Worm (Caenorhabditis elegans) whole organism, L1 larva: ENCODE data around the gene F38E11.9.

Source experiments
- C04F5.9 ChIP-seq: sonication (generic microtip); optimal IDR thresholded peaks from 2 replicates; lab custom pipeline; 2016; ENCODE audit warnings: missing genetic modification characterization, missing compliant biosample characterization
- ama-1 ChIP-seq: fragments of 150-350 bp; optimal IDR thresholded peaks from 2 replicates; lab custom pipeline; 2014
- blmp-1 ChIP-seq: fragments of 150-350 bp; optimal IDR thresholded peaks from 2 replicates; lab custom pipeline; 2014; ENCODE audit warnings: missing biosample characterization, missing genetic modification characterization
- ceh-63 ChIP-seq: fragments of 200-800 bp; sonication (Bioruptor generic); optimal IDR thresholded peaks from 2 replicates; lab custom pipeline; 2018; ENCODE audit warnings: mild to moderate bottlenecking, missing genetic modification characterization, missing compliant biosample characterization
- ceh-8 ChIP-seq: fragments of 200-800 bp; sonication (Bioruptor generic); optimal IDR thresholded peaks from 2 replicates; lab custom pipeline; 2018; ENCODE audit warnings: mild to moderate bottlenecking, missing genetic modification characterization, moderate library complexity, missing compliant biosample characterization
- ceh-82 ChIP-seq, 3 experiments: fragments of 150-350 bp in 1 of 3; sonication (generic microtip) in 2 of 3; optimal IDR thresholded peaks; 2 replicates each; lab custom pipeline; 2014 to 2017; ENCODE audit warnings: missing biosample characterization in 3 of 3, missing genetic modification characterization in 3 of 3
- ceh-88 ChIP-seq: fragments of 200-800 bp; sonication (Bioruptor generic); IDR thresholded peaks from 2 replicates; pipeline ENCODE4 v1.3.6; 2022; ENCODE audit warnings: missing genetic modification characterization, missing compliant biosample characterization
- dpl-1 ChIP-seq, 3 experiments: fragments of 150-350 bp in 2 of 3; sonication (generic microtip) in 1 of 3; optimal IDR thresholded peaks; 2 replicates each; lab custom pipeline; 2014 to 2017; ENCODE audit warnings: missing biosample characterization in 3 of 3, missing genetic modification characterization in 3 of 3, missing genetic modification reagents in 3 of 3
- dsc-1 ChIP-seq: sonication (generic microtip); optimal IDR thresholded peaks from 2 replicates; lab custom pipeline; 2016; ENCODE audit warnings: mild to moderate bottlenecking, missing genetic modification characterization, missing compliant biosample characterization
- efl-1 ChIP-seq, 4 experiments: fragments of 150-350 bp; optimal IDR thresholded peaks in 3 of 4; peaks in 1 of 4; 1 replicate in 1 of 4; 2 replicates in 3 of 4; lab custom pipeline; 2014; ENCODE audit warnings: missing biosample characterization in 2 of 4, missing genetic modification characterization in 2 of 4, missing genetic modification reagents in 2 of 4
- egl-13 ChIP-seq: sonication (generic microtip); optimal IDR thresholded peaks from 2 replicates; lab custom pipeline; 2016; ENCODE audit warnings: missing genotype, missing genetic modification reagents, missing genetic modification characterization, missing compliant biosample characterization
- elt-3 ChIP-seq, 6 experiments: fragments of 150-350 bp in 1 of 6; sonication (generic microtip); optimal IDR thresholded peaks; 2 replicates each; lab custom pipeline; 2017 to 2018; ENCODE audit warnings: missing biosample characterization in 6 of 6, missing genetic modification characterization in 6 of 6, inconsistent platforms in 1 of 6
- ets-5 ChIP-seq: fragments of 200-800 bp; sonication (Bioruptor generic); IDR thresholded peaks from 2 replicates; pipeline ENCODE4 v1.3.6; 2022; ENCODE audit warnings: missing genetic modification characterization, missing compliant biosample characterization
- fkh-10 ChIP-seq: sonication (generic microtip); optimal IDR thresholded peaks from 2 replicates; lab custom pipeline; 2017; ENCODE audit warnings: missing biosample characterization, missing genetic modification reagents, missing genetic modification characterization
- fkh-4 ChIP-seq: sonication (generic microtip); optimal IDR thresholded peaks from 2 replicates; lab custom pipeline; 2016; ENCODE audit warnings: missing compliant biosample characterization, missing genetic modification characterization, borderline replicate concordance
- hlh-4 ChIP-seq: sonication (generic microtip); optimal IDR thresholded peaks from 2 replicates; lab custom pipeline; 2016; ENCODE audit warnings: mild to moderate bottlenecking, missing genetic modification characterization, missing compliant biosample characterization
- irx-1 ChIP-seq: sonication (generic microtip); optimal IDR thresholded peaks from 2 replicates; lab custom pipeline; 2016; ENCODE audit warnings: missing genetic modification characterization, missing compliant biosample characterization
- jun-1 ChIP-seq: fragments of 150-350 bp; optimal IDR thresholded peaks from 2 replicates; lab custom pipeline; 2014; ENCODE audit warnings: missing biosample characterization, missing genetic modification reagents, missing genetic modification characterization
- lin-13 ChIP-seq: fragments of 150-350 bp; optimal IDR thresholded peaks from 2 replicates; lab custom pipeline; 2014; ENCODE audit warnings: missing biosample characterization, missing genetic modification reagents, missing genetic modification characterization
- lin-14 ChIP-seq: fragments of 200-800 bp; sonication (Bioruptor generic); optimal IDR thresholded peaks from 2 replicates; lab custom pipeline; 2018; ENCODE audit warnings: mild to moderate bottlenecking, missing genetic modification characterization, moderate library complexity, missing compliant biosample characterization
- lin-35 ChIP-seq, 2 experiments: fragments of 150-350 bp; optimal IDR thresholded peaks; 2 replicates each; lab custom pipeline; 2014; ENCODE audit warnings: missing biosample characterization in 2 of 2, missing genetic modification characterization in 2 of 2, missing genetic modification reagents in 2 of 2
- lin-39 ChIP-seq: fragments of 150-350 bp; optimal IDR thresholded peaks from 2 replicates; lab custom pipeline; 2014; ENCODE audit warnings: missing biosample characterization, missing genetic modification reagents, missing genetic modification characterization
- lir-3 ChIP-seq: sonication (generic microtip); optimal IDR thresholded peaks from 2 replicates; lab custom pipeline; 2016; ENCODE audit warnings: mild to moderate bottlenecking, missing genetic modification characterization, moderate library complexity, missing compliant biosample characterization; ENCODE audit not compliant: poor library complexity
- lsy-2 ChIP-seq, 2 experiments: fragments of 150-350 bp; optimal IDR thresholded peaks; 2 replicates each; lab custom pipeline; 2014; ENCODE audit warnings: missing biosample characterization in 2 of 2, missing genetic modification characterization in 2 of 2
- mab-9 ChIP-seq: fragments of 200-800 bp; sonication (Bioruptor generic); IDR thresholded peaks from 2 replicates; pipeline ENCODE4 v1.3.6; 2022; ENCODE audit warnings: missing genetic modification reagents, missing genetic modification characterization, missing compliant biosample characterization
- mdl-1 ChIP-seq, 2 experiments: fragments of 150-350 bp; optimal IDR thresholded peaks; 2 replicates each; lab custom pipeline; 2014 to 2017; ENCODE audit warnings: missing biosample characterization in 2 of 2, missing genetic modification characterization in 2 of 2, inconsistent platforms in 1 of 2
- mef-2 ChIP-seq: fragments of 150-350 bp; optimal IDR thresholded peaks from 2 replicates; lab custom pipeline; 2014; ENCODE audit warnings: missing biosample characterization, missing genetic modification characterization
- nhr-11 ChIP-seq: fragments of 150-350 bp; optimal IDR thresholded peaks from 2 replicates; lab custom pipeline; 2014; ENCODE audit warnings: missing biosample characterization, missing genetic modification characterization
- nhr-12 ChIP-seq: sonication (generic microtip); optimal IDR thresholded peaks from 2 replicates; lab custom pipeline; 2017; ENCODE audit warnings: missing biosample characterization, missing genetic modification characterization
- nhr-20 ChIP-seq: sonication (generic microtip); optimal IDR thresholded peaks from 2 replicates; lab custom pipeline; 2016; ENCODE audit warnings: mild to moderate bottlenecking, missing genetic modification characterization, missing compliant biosample characterization
- nhr-47 ChIP-seq: sonication (generic microtip); optimal IDR thresholded peaks from 2 replicates; lab custom pipeline; 2016; ENCODE audit warnings: mild to moderate bottlenecking, missing genetic modification characterization, moderate library complexity, missing compliant biosample characterization
- nhr-76 ChIP-seq: sonication (generic microtip); optimal IDR thresholded peaks from 2 replicates; lab custom pipeline; 2017; ENCODE audit warnings: missing biosample characterization, missing genetic modification characterization
- nhr-77 ChIP-seq: fragments of 150-350 bp; optimal IDR thresholded peaks from 2 replicates; lab custom pipeline; 2014; ENCODE audit warnings: missing biosample characterization, missing genetic modification characterization
- nhr-90 ChIP-seq: sonication (generic microtip); optimal IDR thresholded peaks from 2 replicates; lab custom pipeline; 2016; ENCODE audit warnings: mild to moderate bottlenecking, missing genetic modification characterization, missing compliant biosample characterization; ENCODE audit not compliant: poor library complexity
- pax-3 ChIP-seq: fragments of 200-800 bp; sonication (Bioruptor generic); optimal IDR thresholded peaks from 2 replicates; lab custom pipeline; 2018; ENCODE audit warnings: mild to moderate bottlenecking, missing genetic modification characterization, moderate library complexity, missing compliant biosample characterization
- rnt-1 ChIP-seq: sonication (generic microtip); optimal IDR thresholded peaks from 2 replicates; lab custom pipeline; 2016; ENCODE audit warnings: mild to moderate bottlenecking, missing genetic modification characterization, moderate library complexity, missing compliant biosample characterization
- snpc-4 ChIP-seq: fragments of 150-350 bp; optimal IDR thresholded peaks from 2 replicates; lab custom pipeline; 2014; ENCODE audit warnings: missing biosample characterization, missing genetic modification characterization
- snu-23 ChIP-seq: sonication (generic microtip); optimal IDR thresholded peaks from 2 replicates; lab custom pipeline; 2016; ENCODE audit warnings: missing genetic modification characterization, missing compliant biosample characterization
- sox-4 ChIP-seq: sonication (generic microtip); optimal IDR thresholded peaks from 2 replicates; lab custom pipeline; 2016; ENCODE audit warnings: missing genetic modification characterization, missing compliant biosample characterization
- sptf-1 ChIP-seq: fragments of 150-350 bp; optimal IDR thresholded peaks from 2 replicates; lab custom pipeline; 2014; ENCODE audit warnings: missing biosample characterization, missing genetic modification characterization
- sup-37 ChIP-seq: fragments of 200-800 bp; sonication (Bioruptor generic); optimal IDR thresholded peaks from 2 replicates; lab custom pipeline; 2018; ENCODE audit warnings: mild to moderate bottlenecking, missing genetic modification characterization, missing compliant biosample characterization
- tlp-1 ChIP-seq: fragments of 150-350 bp; optimal IDR thresholded peaks from 2 replicates; lab custom pipeline; 2014; ENCODE audit warnings: missing biosample characterization, missing genetic modification characterization
- unc-30 ChIP-seq: sonication (generic microtip); optimal IDR thresholded peaks from 2 replicates; lab custom pipeline; 2017; ENCODE audit warnings: missing biosample characterization, missing genetic modification characterization
- unc-86 ChIP-seq: sonication (generic microtip); optimal IDR thresholded peaks from 2 replicates; lab custom pipeline; 2016; ENCODE audit warnings: missing genetic modification characterization, missing compliant biosample characterization
- unc-98 ChIP-seq: fragments of 200-800 bp; sonication (Bioruptor generic); IDR thresholded peaks from 2 replicates; pipeline ENCODE4 v1.3.6; 2022; ENCODE audit warnings: missing genetic modification characterization, missing compliant biosample characterization
- vab-15 ChIP-seq: sonication (generic microtip); optimal IDR thresholded peaks from 2 replicates; lab custom pipeline; 2017; ENCODE audit warnings: missing genotype, mild to moderate bottlenecking, missing genetic modification characterization, missing compliant biosample characterization
- xbp-1 ChIP-seq: sonication (generic microtip); optimal IDR thresholded peaks from 2 replicates; lab custom pipeline; 2016; ENCODE audit warnings: missing genetic modification characterization, missing compliant biosample characterization
- zag-1 ChIP-seq: fragments of 150-350 bp; optimal IDR thresholded peaks from 2 replicates; lab custom pipeline; 2014; ENCODE audit warnings: missing biosample characterization, missing genetic modification characterization
- zip-4 ChIP-seq: fragments of 200-800 bp; sonication (Bioruptor generic); optimal IDR thresholded peaks from 2 replicates; lab custom pipeline; 2018; ENCODE audit warnings: mild to moderate bottlenecking, missing genetic modification characterization, moderate library complexity, missing compliant biosample characterization
- ztf-11 ChIP-seq, 2 experiments: sonication (generic microtip); optimal IDR thresholded peaks; 2 replicates each; lab custom pipeline; 2016 to 2017; ENCODE audit warnings: missing genetic modification characterization in 2 of 2, missing biosample characterization in 1 of 2, missing compliant biosample characterization in 1 of 2
- ztf-4 ChIP-seq: fragments of 150-350 bp; optimal IDR thresholded peaks from 2 replicates; lab custom pipeline; 2014; ENCODE audit warnings: missing biosample characterization, missing genetic modification characterization

Gene F38E11.9

DNA sequence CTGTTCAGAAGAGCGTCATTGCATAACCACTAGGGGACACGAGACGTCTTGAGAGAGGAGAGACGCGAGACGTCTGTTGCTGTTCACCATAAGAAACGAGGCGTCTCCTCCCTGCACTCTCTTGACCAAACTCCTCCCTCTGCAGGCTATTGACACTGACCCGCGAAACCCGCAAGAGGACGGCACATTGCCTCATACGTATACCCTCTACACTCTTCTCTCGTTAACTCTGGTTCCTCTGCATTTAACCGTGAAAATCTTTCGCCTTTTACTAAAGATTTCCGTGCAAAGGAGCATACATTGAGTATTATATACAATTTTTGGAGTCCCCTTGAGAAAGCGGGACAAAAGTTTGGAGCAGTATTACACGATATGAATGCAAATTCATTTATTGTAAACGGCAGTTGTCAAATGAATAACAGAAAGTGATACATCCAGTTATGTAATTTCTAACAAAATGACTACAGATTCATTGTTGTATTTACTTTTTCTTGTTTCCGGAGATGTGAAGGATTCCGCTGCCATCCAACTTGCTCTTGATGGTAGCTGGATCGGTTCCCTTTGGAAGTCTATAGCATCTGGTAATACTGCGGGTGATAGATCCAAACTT, 682 bp upstream of the F38E11.9 start (continued):
- TF ChIP-seq vab-15: peak; percentile 48
- peak; percentile 61 for TF ChIP-seq zag-1
- peak; percentile 97 for TF ChIP-seq snu-23 (GFP tag; lab: Kevin White, UChicago)
- no peak for TF ChIP-seq unc-30 (tag; lab: Kevin White, UChicago)
- peak; percentile 91 for TF ChIP-seq lin-13 (GFP tag; lab: Kevin White, UChicago)
- peak; percentile 99 for TF ChIP-seq snpc-4 (tag; lab: Kevin White, UChicago)
- TF ChIP-seq nhr-11 (tag; lab: Kevin White, UChicago): peak; percentile 50
- peak; percentile 72 for TF ChIP-seq lir-3 (tag; lab: Kevin White, UChicago)
- peak; percentile 95 for TF ChIP-seq dsc-1
- TF ChIP-seq dpl-1 (GFP tag; optimal IDR thresholded peaks at IDR 0.05; lab: Kevin White, UChicago): peak; percentile 56 to 78 (median 70)
- TF ChIP-seq C04F5.9: peak; percentile 61
- TF ChIP-seq ceh-8 (GFP tag; lab: Kevin White, UChicago): peak; percentile 77
- peak in 4 of 6 experiments; percentile 41 to 80 (median 65) for TF ChIP-seq elt-3 (tag; optimal IDR thresholded peaks at IDR 0.05; lab: Kevin White, UChicago)
- no peak for TF ChIP-seq nhr-12
- TF ChIP-seq nhr-20 (tag; lab: Kevin White, UChicago): peak; percentile 97
- 0 out of 2 replicates have a peak, but pooled peaks have one; percentile 19 for TF ChIP-seq unc-98
- TF ChIP-seq xbp-1 (tag; lab: Kevin White, UChicago): peak; percentile 96
- TF ChIP-seq rnt-1: peak; percentile 94
- TF ChIP-seq lsy-2 (tag; optimal IDR thresholded peaks at IDR 0.05; lab: Kevin White, UChicago): peak; percentile 87 to 90
- peak; percentile 98 for TF ChIP-seq ama-1
- peak; percentile 86 for TF ChIP-seq lin-39 (tag; lab: Kevin White, UChicago)
- peak; percentile 62 for TF ChIP-seq blmp-1 (tag; lab: Kevin White, UChicago)
- TF ChIP-seq pax-3: peak; percentile 85
- TF ChIP-seq efl-1 (optimal IDR thresholded peaks at IDR 0.05; lab: Kevin White, UChicago): peak; percentile 83 to 84
- TF ChIP-seq efl-1 (GFP tag; optimal IDR thresholded peaks at IDR 0.05 in 1 of 2; lab: Kevin White, UChicago): peak; percentile 70 to 97
- no peak for TF ChIP-seq tlp-1 (tag; lab: Kevin White, UChicago)
- peak; percentile 88 for TF ChIP-seq mab-9 (GFP tag; lab: Robert Waterston, UW)
- peak; percentile 80 for TF ChIP-seq sox-4 (tag; lab: Kevin White, UChicago)
- TF ChIP-seq mdl-1 (tag; optimal IDR thresholded peaks at IDR 0.05; lab: Kevin White, UChicago): peak in 1 of 2 experiments; percentile 91
- peak; percentile 93 for TF ChIP-seq irx-1
- no peak for TF ChIP-seq sptf-1 (tag; lab: Kevin White, UChicago)
- TF ChIP-seq ceh-82 (tag; optimal IDR thresholded peaks at IDR 0.05; lab: Kevin White, UChicago): peak; percentile 74 to 87 (median 85)
- peak; percentile 87 for TF ChIP-seq fkh-10 (GFP tag; lab: Kevin White, UChicago)
- peak; percentile 96 for TF ChIP-seq nhr-77
- TF ChIP-seq ets-5: no peak
- peak; percentile 25 for TF ChIP-seq nhr-76 (tag; lab: Kevin White, UChicago)
- peak; percentile 47 for TF ChIP-seq mef-2 (tag; lab: Kevin White, UChicago)
- TF ChIP-seq ztf-11 (tag; optimal IDR thresholded peaks at IDR 0.05; lab: Kevin White, UChicago): peak in 1 of 2 experiments; percentile 89
- TF ChIP-seq lin-14 (GFP tag; lab: Kevin White, UChicago): peak; percentile 99
- peak; percentile 93 for TF ChIP-seq unc-86 (tag; lab: Kevin White, UChicago)
- TF ChIP-seq nhr-47 (tag; lab: Kevin White, UChicago): peak; percentile 97
- TF ChIP-seq egl-13 (tag; lab: Kevin White, UChicago): peak; percentile 93
- peak; percentile 46 for TF ChIP-seq sup-37 (GFP tag; lab: Kevin White, UChicago)
- peak; percentile 83 to 88 for TF ChIP-seq lin-35 (GFP tag; optimal IDR thresholded peaks at IDR 0.05; lab: Kevin White, UChicago)
- TF ChIP-seq ztf-4 (tag; lab: Kevin White, UChicago): peak; percentile 83
- peak; percentile 79 for TF ChIP-seq zip-4 (GFP tag; lab: Kevin White, UChicago)
- peak; percentile 96 for TF ChIP-seq nhr-90 (tag; lab: Kevin White, UChicago)
- TF ChIP-seq jun-1 (tag; lab: Kevin White, UChicago): peak; percentile 95
- peak; percentile 52 for TF ChIP-seq fkh-4 (tag; lab: Kevin White, UChicago)
- no peak for TF ChIP-seq hlh-4 (tag; lab: Kevin White, UChicago)
- peak; percentile 72 for TF ChIP-seq ceh-88 (GFP tag; lab: Robert Waterston, UW)
- no peak for TF ChIP-seq ceh-63 (GFP tag; lab: Kevin White, UChicago)
